Fruit fly (Drosophila melanogaster) Kc167 (cell line): ENCODE data around the gene fd3F.
"Not testable (repeated sequence)": the region's sequence is repeated elsewhere in the genome, so short reads cannot be mapped to it uniquely, and the experiment has no call there.

ENCODE experiments used
- Sin3A ChIP-seq: fragments of >200 bp; optimal IDR thresholded peaks from 2 replicates; lab custom pipeline; 2018; ENCODE audit warnings: missing external identifiers
- insv ChIP-seq: fragments of >200 bp; optimal IDR thresholded peaks from 3 replicates; lab custom pipeline; 2018; ENCODE audit warnings: missing external identifiers
- psq ChIP-seq: fragments of >200 bp; optimal IDR thresholded peaks from 2 replicates; lab custom pipeline; 2017; ENCODE audit warnings: missing external identifiers
- ttk ChIP-seq: sonication (Bioruptor generic); optimal IDR thresholded peaks from 2 replicates; lab custom pipeline; 2017; ENCODE audit warnings: missing external identifiers

DNA sequence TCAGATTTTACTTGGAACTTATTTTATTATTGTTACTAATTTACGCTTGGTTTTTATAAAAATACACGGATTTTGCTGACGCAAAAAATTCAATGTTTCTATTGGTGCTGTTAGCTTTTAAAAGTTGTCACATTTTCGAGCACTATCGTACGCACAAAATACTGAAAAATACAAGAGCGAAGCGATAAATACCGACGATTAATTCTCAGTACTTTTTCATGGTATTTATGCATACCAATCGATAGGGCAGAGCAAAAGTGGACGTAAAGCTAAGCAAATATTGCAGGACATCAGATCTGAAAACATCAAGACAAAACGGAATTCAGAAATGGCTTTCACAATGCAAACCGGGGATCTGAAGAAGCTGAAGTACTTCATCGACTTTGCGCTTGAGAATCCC is 3.2 kb upstream of the fd3F start, which contains the start of gene HIP:
- TF ChIP-seq psq, Sin3A, ttk, insv (lab: Kevin White, UChicago): not testable (repeated sequence)
